Worm (Caenorhabditis elegans) whole organism, L4 larva: ENCODE data around the gene spp-27.

ENCODE experiments used
- F44E2.7 ChIP-seq: fragments of 200-800 bp; sonication (Bioruptor generic); IDR thresholded peaks from 2 replicates; pipeline ENCODE4 v2.1.2; 2022; ENCODE audit warnings: missing genetic modification characterization, missing compliant biosample characterization
- F49E8.2 ChIP-seq: sonication (generic microtip); optimal IDR thresholded peaks from 2 replicates; lab custom pipeline; 2016; ENCODE audit warnings: missing compliant biosample characterization, mild to moderate bottlenecking, missing genetic modification characterization, borderline replicate concordance
- R02D3.7 ChIP-seq: fragments of 150-350 bp; sonication (generic microtip); optimal IDR thresholded peaks from 3 replicates; lab custom pipeline; 2014; ENCODE audit warnings: missing biosample characterization, missing genetic modification characterization
- Y75B8A.6 ChIP-seq: fragments of 200-800 bp; sonication (Bioruptor generic); IDR thresholded peaks from 2 replicates; pipeline ENCODE4 v1.3.6; 2022; ENCODE audit warnings: missing genetic modification reagents, missing genetic modification characterization, missing compliant biosample characterization
- aha-1 ChIP-seq: fragments of 150-350 bp; peaks from one replicate; lab custom pipeline; 2014; ENCODE audit warnings: missing biosample characterization, missing genetic modification characterization
- ama-1 ChIP-seq: fragments of 150-350 bp; optimal IDR thresholded peaks from 2 replicates; lab custom pipeline; 2014; ENCODE audit warnings: inconsistent platforms, mixed read lengths
- ceh-28 ChIP-seq: fragments of 150-350 bp; optimal IDR thresholded peaks from 2 replicates; lab custom pipeline; 2014; ENCODE audit warnings: missing biosample characterization, missing genetic modification reagents, missing genetic modification characterization
- ceh-32 ChIP-seq: sonication (generic microtip); optimal IDR thresholded peaks from 2 replicates; lab custom pipeline; 2016; ENCODE audit warnings: mild to moderate bottlenecking, missing genetic modification characterization, missing compliant biosample characterization; ENCODE audit not compliant: poor library complexity
- ceh-82 ChIP-seq: sonication (generic microtip); optimal IDR thresholded peaks from 2 replicates; lab custom pipeline; 2017; ENCODE audit warnings: missing biosample characterization, missing genetic modification characterization
- ctbp-1 ChIP-seq: fragments of 200-800 bp; sonication (Bioruptor generic); IDR thresholded peaks from 2 replicates; pipeline ENCODE4 v1.3.6; 2022; ENCODE audit warnings: missing genetic modification reagents, missing genetic modification characterization, missing compliant biosample characterization
- daf-16 ChIP-seq, 3 experiments: sonication (generic microtip); optimal IDR thresholded peaks; 2 replicates each; lab custom pipeline; 2016 to 2017; ENCODE audit warnings: missing genetic modification characterization in 3 of 3, missing genetic modification reagents in 3 of 3, mild to moderate bottlenecking in 2 of 3, missing compliant biosample characterization in 2 of 3, missing biosample characterization in 1 of 3, moderate library complexity in 1 of 3
- dmd-6 ChIP-seq: fragments of 200-800 bp; sonication (Bioruptor generic); IDR thresholded peaks from 2 replicates; pipeline ENCODE4 v1.3.6; 2022; ENCODE audit warnings: missing genetic modification reagents, missing genetic modification characterization, missing compliant biosample characterization
- dpl-1 ChIP-seq: fragments of 150-350 bp; optimal IDR thresholded peaks from 2 replicates; lab custom pipeline; 2014; ENCODE audit warnings: missing biosample characterization, missing genetic modification reagents, missing genetic modification characterization
- duxl-1 ChIP-seq: sonication (generic microtip); optimal IDR thresholded peaks from 2 replicates; lab custom pipeline; 2016; ENCODE audit warnings: mild to moderate bottlenecking, missing genetic modification characterization, moderate library complexity, missing compliant biosample characterization; ENCODE audit not compliant: poor library complexity
- dve-1 ChIP-seq: sonication (generic microtip); optimal IDR thresholded peaks from 2 replicates; lab custom pipeline; 2017; ENCODE audit warnings: antibody characterized with exemption, mild to moderate bottlenecking, missing genetic modification characterization, missing compliant biosample characterization; ENCODE audit not compliant: insufficient read depth
- egl-43 ChIP-seq: fragments of 200-800 bp; sonication (Bioruptor generic); IDR thresholded peaks from 2 replicates; pipeline ENCODE4 v1.3.6; 2022; ENCODE audit warnings: missing genetic modification reagents, missing genetic modification characterization, missing compliant biosample characterization
- hlh-11 ChIP-seq: fragments of 200-800 bp; sonication (Bioruptor generic); optimal IDR thresholded peaks from 2 replicates; lab custom pipeline; 2018; ENCODE audit warnings: mild to moderate bottlenecking, missing genetic modification characterization, missing compliant biosample characterization
- hmg-1.1 ChIP-seq: fragments of 200-800 bp; sonication (Bioruptor generic); IDR thresholded peaks from 2 replicates; pipeline ENCODE4 v1.3.6; 2022; ENCODE audit warnings: missing genetic modification reagents, missing genetic modification characterization, missing compliant biosample characterization
- lin-1 ChIP-seq: fragments of 200-800 bp; sonication (Bioruptor generic); IDR thresholded peaks from 2 replicates; pipeline ENCODE4 v1.3.6; 2022; ENCODE audit warnings: missing genetic modification reagents, missing genetic modification characterization, missing compliant biosample characterization
- lin-15B ChIP-seq: fragments of 150-350 bp; sonication (generic microtip); optimal IDR thresholded peaks from 3 replicates; lab custom pipeline; 2014; ENCODE audit warnings: missing biosample characterization, missing genetic modification characterization
- lin-29 ChIP-seq: fragments of 200-800 bp; sonication (Bioruptor generic); IDR thresholded peaks from 2 replicates; pipeline ENCODE4 v1.3.6; 2022; ENCODE audit warnings: missing genetic modification reagents, missing genetic modification characterization, missing compliant biosample characterization
- lin-39 ChIP-seq: fragments of 150-350 bp; optimal IDR thresholded peaks from 2 replicates; lab custom pipeline; 2014; ENCODE audit warnings: missing biosample characterization, missing genetic modification reagents, missing genetic modification characterization
- lir-3 ChIP-seq: sonication (generic microtip); optimal IDR thresholded peaks from 2 replicates; lab custom pipeline; 2016; ENCODE audit warnings: mild to moderate bottlenecking, missing genetic modification characterization, missing compliant biosample characterization
- lsy-2 ChIP-seq, 2 experiments: fragments of 150-350 bp in 1 of 2; sonication (generic microtip) in 1 of 2; optimal IDR thresholded peaks; 2 replicates each; lab custom pipeline; 2014 to 2017; ENCODE audit warnings: missing biosample characterization in 2 of 2, missing genetic modification characterization in 2 of 2
- mdt-29 ChIP-seq: fragments of 200-800 bp; sonication (Bioruptor generic); IDR thresholded peaks from 2 replicates; pipeline ENCODE4 v1.3.6; 2022; ENCODE audit warnings: missing genetic modification reagents, missing genetic modification characterization, missing compliant biosample characterization
- mep-1 ChIP-seq: fragments of 150-350 bp; sonication (generic microtip); optimal IDR thresholded peaks from 3 replicates; lab custom pipeline; 2014; ENCODE audit warnings: missing biosample characterization, missing genetic modification characterization
- mes-2 ChIP-seq: sonication (generic microtip); optimal IDR thresholded peaks from 2 replicates; lab custom pipeline; 2016; ENCODE audit warnings: missing genotype, mild to moderate bottlenecking, missing genetic modification characterization, missing compliant biosample characterization; ENCODE audit not compliant: poor library complexity, severe bottlenecking
- nhr-111 ChIP-seq: fragments of 200-800 bp; sonication (Bioruptor generic); optimal IDR thresholded peaks from 2 replicates; lab custom pipeline; 2018; ENCODE audit warnings: mild to moderate bottlenecking, missing genetic modification characterization, missing compliant biosample characterization
- pqm-1 ChIP-seq: sonication (generic microtip); optimal IDR thresholded peaks from 2 replicates; lab custom pipeline; 2017; ENCODE audit warnings: missing biosample characterization, missing genetic modification characterization
- saeg-2 ChIP-seq: fragments of 200-800 bp; sonication (Bioruptor generic); IDR thresholded peaks from 2 replicates; pipeline ENCODE4 v1.3.6; 2022; ENCODE audit warnings: missing genetic modification reagents, missing genetic modification characterization, missing compliant biosample characterization
- snpc-1.2 ChIP-seq: fragments of 200-800 bp; sonication (Bioruptor generic); IDR thresholded peaks from 2 replicates; pipeline ENCODE4 v1.3.6; 2022; ENCODE audit warnings: missing genetic modification reagents, missing genetic modification characterization, missing compliant biosample characterization
- snpc-4 ChIP-seq: fragments of 150-350 bp; optimal IDR thresholded peaks from 2 replicates; lab custom pipeline; 2014; ENCODE audit warnings: missing biosample characterization, missing genetic modification characterization
- tag-97 ChIP-seq: fragments of 200-800 bp; sonication (Bioruptor generic); IDR thresholded peaks from 2 replicates; pipeline ENCODE4 v1.3.6; 2022; ENCODE audit warnings: missing genetic modification characterization, missing compliant biosample characterization
- unc-62 ChIP-seq, 3 experiments: fragments of 150-350 bp in 1 of 3; sonication (generic microtip); optimal IDR thresholded peaks in 2 of 3; peaks in 1 of 3; 1 replicate in 1 of 3; 2 replicates in 2 of 3; lab custom pipeline; 2014 to 2017; ENCODE audit warnings: missing biosample characterization in 3 of 3, missing genetic modification characterization in 3 of 3, missing genetic modification reagents in 3 of 3, missing genotype in 1 of 3
- zfp-2 ChIP-seq: sonication (generic microtip); optimal IDR thresholded peaks from 2 replicates; lab custom pipeline; 2016; ENCODE audit warnings: mild to moderate bottlenecking, missing genetic modification characterization, missing compliant biosample characterization
- ztf-11 ChIP-seq: fragments of 150-350 bp; optimal IDR thresholded peaks from 2 replicates; lab custom pipeline; 2014; ENCODE audit warnings: missing biosample characterization, missing genetic modification characterization

Gene spp-27

DNA sequence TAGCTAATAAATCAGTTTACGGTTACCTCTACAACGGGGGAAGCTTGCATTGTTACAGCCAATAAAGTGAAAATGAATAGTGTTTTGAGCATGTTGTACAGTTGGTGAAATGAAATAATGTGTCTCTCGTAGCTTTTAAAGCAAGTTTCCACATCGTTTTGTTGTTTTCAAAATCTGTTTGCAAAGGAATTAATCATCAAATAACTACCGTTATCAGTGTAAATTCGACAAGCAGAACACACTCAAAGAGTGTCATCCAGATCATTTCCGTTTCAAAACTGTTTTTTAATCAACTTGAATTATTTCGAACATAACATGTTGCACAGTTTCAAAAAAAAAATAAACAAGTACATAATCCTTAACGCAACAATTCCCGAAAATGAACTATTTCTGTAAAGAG is at the start of gene spp-27:
TSS of gene spp-27 (minus strand) at position 101 of the 400 bp plus-strand sequence.
- TF ChIP-seq ztf-11 (tag; lab: Kevin White, UChicago) (no peak), mep-1 (tag; lab: Kevin White, UChicago) (no peak), snpc-4 (no peak)

DNA sequence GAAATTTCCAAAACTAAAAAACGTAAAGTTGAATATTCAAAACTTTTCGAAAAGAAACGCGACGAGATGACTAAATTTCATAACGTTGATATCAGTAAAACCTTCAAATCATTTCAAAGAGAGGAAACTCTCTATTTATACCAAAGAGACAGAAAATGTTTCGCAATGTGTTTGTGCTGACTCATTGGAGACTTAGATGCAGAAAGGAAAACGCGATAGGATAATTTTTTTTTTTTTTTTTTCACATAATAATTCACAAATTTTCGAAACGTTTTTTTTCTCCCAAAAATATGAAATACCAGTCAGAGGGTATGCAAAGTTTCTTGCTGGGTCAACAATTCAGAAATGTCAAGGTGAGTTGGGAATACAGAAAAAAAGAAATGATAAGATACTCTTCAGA is 49.3 kb upstream of the spp-27 start:
- TF ChIP-seq mes-2 (tag; lab: Kevin White, UChicago) (peak; percentile 25), lin-1 (no peak), snpc-1.2 (GFP tag; lab: Robert Waterston, UW) (0 out of 2 replicates have a peak, but pooled peaks have one; percentile 41), dpl-1 (peak; percentile 11), hlh-11 (tag; lab: Kevin White, UChicago) (peak; percentile 31), ceh-32 (tag; lab: Kevin White, UChicago) (no peak), lsy-2 (tag; optimal IDR thresholded peaks at IDR 0.05; lab: Kevin White, UChicago) (peak in 1 of 2 experiments; percentile 46), pqm-1 (peak; percentile 11), lir-3 (tag; lab: Kevin White, UChicago) (no peak), lin-39 (tag; lab: Kevin White, UChicago) (no peak), R02D3.7 (no peak), dve-1 (peak; percentile 47), daf-16 (GFP tag; optimal IDR thresholded peaks at IDR 0.05; lab: Kevin White, UChicago) (no peak), daf-16 (tag; optimal IDR thresholded peaks at IDR 0.05; lab: Kevin White, UChicago) (peak; percentile 62), ctbp-1 (GFP tag; lab: Robert Waterston, UW) (no peak), dmd-6 (GFP tag; lab: Robert Waterston, UW) (peak; percentile 24; the same call in 1 of the 2 replicates), lin-15B (no peak), F44E2.7 (GFP tag; lab: Robert Waterston, UW) (no peak)

ce11 chrV:6605275-6605674 is 48.3 kb upstream of the spp-27 start, which contains the start of gene ZK1055.7:
Gene ZK1055.7 (minus strand): TSS chrV:6605375.
- TF ChIP-seq ceh-32 (tag; lab: Kevin White, UChicago) (no peak), ama-1 (lab: Kevin White, UChicago) (no peak), hmg-1.1 (GFP tag; lab: Robert Waterston, UW) (no peak), F49E8.2 (tag; lab: Kevin White, UChicago) (no peak), saeg-2 (GFP tag; lab: Robert Waterston, UW) (no peak), duxl-1 (tag; lab: Kevin White, UChicago) (no peak), mdt-29 (GFP tag; lab: Robert Waterston, UW) (no peak)

ce11 chrV:6602556-6603062 is 45.7 kb upstream of the spp-27 start, which contains the start of gene ZK1055.6:
Gene ZK1055.6 (minus strand): TSS chrV:6602606.
- TF ChIP-seq unc-62 (GFP tag; optimal IDR thresholded peaks at IDR 0.05 in 1 of 2; lab: Kevin White, UChicago) (peak in 1 of 2 experiments; percentile 93), unc-62 (tag; optimal IDR thresholded peaks at IDR 0.05; lab: Kevin White, UChicago) (no peak), tag-97 (GFP tag; lab: Robert Waterston, UW) (no peak), lin-29 (no peak), egl-43 (GFP tag; lab: Robert Waterston, UW) (no peak), Y75B8A.6 (GFP tag; lab: Robert Waterston, UW) (no peak), aha-1 (tag; lab: Kevin White, UChicago) (peak; percentile 18), dmd-6 (GFP tag; lab: Robert Waterston, UW) (no peak), zfp-2 (tag; lab: Kevin White, UChicago) (no peak), hlh-11 (tag; lab: Kevin White, UChicago) (no peak), nhr-111 (GFP tag; lab: Kevin White, UChicago) (no peak), ceh-82 (tag; lab: Kevin White, UChicago) (no peak), hmg-1.1 (GFP tag; lab: Robert Waterston, UW) (no peak), daf-16 (GFP tag; optimal IDR thresholded peaks at IDR 0.05; lab: Kevin White, UChicago) (no peak), daf-16 (tag; optimal IDR thresholded peaks at IDR 0.05; lab: Kevin White, UChicago) (no peak), pqm-1 (no peak), ceh-28 (tag; lab: Kevin White, UChicago) (no peak)
